Worm (Caenorhabditis elegans) whole organism, young adult: Measurements from ENCODE around the gene R06B10.7.
A peak's percentile ranks its signal among the peaks of the same experiment; 100 is the strongest.
"Not testable (repeated sequence)": the region's sequence is repeated elsewhere in the genome, so short reads cannot be mapped to it uniquely, and the experiment has no call there.

ENCODE experiments used
- B0035.1 ChIP-seq: sonication (generic microtip); optimal IDR thresholded peaks from 2 replicates; lab custom pipeline; 2016; ENCODE audit warnings: missing genetic modification characterization, mild to moderate bottlenecking, missing compliant biosample characterization, missing genotype, missing genetic modification reagents
- B0261.1 ChIP-seq: sonication (generic microtip); optimal IDR thresholded peaks from 2 replicates; lab custom pipeline; 2016; ENCODE audit warnings: mild to moderate bottlenecking, missing genetic modification characterization, moderate library complexity, missing compliant biosample characterization
- C06A6.2 ChIP-seq: fragments of 200-800 bp; sonication (Bioruptor generic); conservative IDR thresholded peaks from 2 replicates; pipeline ENCODE4 v1.3.6; 2022; ENCODE audit warnings: missing genetic modification characterization, missing compliant biosample characterization
- F55B11.4 ChIP-seq: sonication (generic microtip); optimal IDR thresholded peaks from 2 replicates; lab custom pipeline; 2016; ENCODE audit warnings: missing compliant biosample characterization, missing genetic modification characterization, borderline replicate concordance; ENCODE audit not compliant: insufficient read depth
- K12H6.12 ChIP-seq: fragments of 200-800 bp; sonication (Bioruptor generic); optimal IDR thresholded peaks from 2 replicates; lab custom pipeline; 2018; ENCODE audit warnings: mild to moderate bottlenecking, missing genetic modification characterization, missing compliant biosample characterization
- T26A5.8 ChIP-seq: sonication (generic microtip); optimal IDR thresholded peaks from 2 replicates; lab custom pipeline; 2016; ENCODE audit warnings: missing genetic modification characterization, missing compliant biosample characterization
- cebp-1 ChIP-seq, 2 experiments: fragments of 200-800 bp in 1 of 2; sonication (Bioruptor generic) in 1 of 2; sonication (generic microtip) in 1 of 2; IDR thresholded peaks in 1 of 2; optimal IDR thresholded peaks in 1 of 2; 2 replicates each; pipeline versions ENCODE4 v1.3.6 to Lab custom; 2017 to 2022; ENCODE audit warnings: missing compliant biosample characterization in 2 of 2, missing genetic modification characterization in 2 of 2, mild to moderate bottlenecking in 1 of 2, missing genetic modification reagents in 1 of 2, moderate library complexity in 1 of 2
- ceh-100 ChIP-seq: fragments of 200-800 bp; sonication (Bioruptor generic); IDR thresholded peaks from 2 replicates; pipeline ENCODE4 v1.3.6; 2022; ENCODE audit warnings: missing genetic modification reagents, missing genetic modification characterization, missing compliant biosample characterization
- ceh-40 ChIP-seq: fragments of 200-800 bp; sonication (Bioruptor generic); IDR thresholded peaks from 2 replicates; pipeline ENCODE4 v1.3.6; 2022; ENCODE audit warnings: missing genetic modification characterization, missing compliant biosample characterization
- ceh-79 ChIP-seq: sonication (generic microtip); optimal IDR thresholded peaks from 2 replicates; lab custom pipeline; 2017; ENCODE audit warnings: mild to moderate bottlenecking, missing genetic modification characterization, missing compliant biosample characterization
- dox-1 ChIP-seq: fragments of 200-800 bp; sonication (Bioruptor generic); IDR thresholded peaks from 2 replicates; pipeline ENCODE4 v1.3.6; 2022; ENCODE audit warnings: missing genetic modification reagents, missing genetic modification characterization, missing compliant biosample characterization
- efl-1 ChIP-seq: fragments of 150-350 bp; optimal IDR thresholded peaks from 2 replicates; lab custom pipeline; 2014; ENCODE audit warnings: missing biosample characterization, missing genetic modification reagents, missing genetic modification characterization
- egl-44 ChIP-seq: fragments of 200-800 bp; sonication (Bioruptor generic); IDR thresholded peaks from 2 replicates; pipeline ENCODE4 v1.3.6; 2022; ENCODE audit warnings: missing genetic modification reagents, missing genetic modification characterization, missing compliant biosample characterization
- egrh-3 ChIP-seq: fragments of 200-800 bp; sonication (Bioruptor generic); IDR thresholded peaks from 2 replicates; pipeline ENCODE4 v1.3.6; 2022; ENCODE audit warnings: missing genetic modification reagents, missing genetic modification characterization, missing compliant biosample characterization
- ekl-4 ChIP-seq: fragments of 200-800 bp; sonication (Bioruptor generic); IDR thresholded peaks from 2 replicates; pipeline ENCODE4 v1.3.6; 2022; ENCODE audit warnings: missing genetic modification reagents, missing genetic modification characterization, missing compliant biosample characterization
- ets-4 ChIP-seq: fragments of 200-800 bp; sonication (Bioruptor generic); optimal IDR thresholded peaks from 2 replicates; lab custom pipeline; 2018; ENCODE audit warnings: mild to moderate bottlenecking, missing genetic modification characterization, missing compliant biosample characterization
- hlh-12 ChIP-seq: sonication (generic microtip); optimal IDR thresholded peaks from 2 replicates; lab custom pipeline; 2016; ENCODE audit warnings: missing genetic modification characterization, missing compliant biosample characterization
- hlh-26 ChIP-seq: fragments of 200-800 bp; sonication (Bioruptor generic); conservative IDR thresholded peaks from 2 replicates; pipeline ENCODE4 v1.3.6; 2022; ENCODE audit warnings: missing genetic modification reagents, missing genetic modification characterization, missing compliant biosample characterization
- hmg-20 ChIP-seq: fragments of 200-800 bp; sonication (Bioruptor generic); IDR thresholded peaks from 2 replicates; pipeline ENCODE4 v1.3.6; 2022; ENCODE audit warnings: missing genetic modification reagents, missing genetic modification characterization, missing compliant biosample characterization
- let-607 ChIP-seq, 2 experiments: fragments of 200-800 bp in 1 of 2; sonication (Bioruptor generic) in 1 of 2; sonication (generic microtip) in 1 of 2; optimal IDR thresholded peaks; 2 replicates each; lab custom pipeline; 2016 to 2018; ENCODE audit warnings: mild to moderate bottlenecking in 2 of 2, missing compliant biosample characterization in 2 of 2, missing genetic modification characterization in 2 of 2, moderate library complexity in 2 of 2, missing genotype in 1 of 2
- lin-35 ChIP-seq, 3 experiments: fragments of 150-350 bp in 2 of 3; sonication (generic microtip) in 1 of 3; optimal IDR thresholded peaks; 2 replicates each; lab custom pipeline; 2014 to 2018; ENCODE audit warnings: missing biosample characterization in 3 of 3, missing genetic modification characterization in 3 of 3, missing genetic modification reagents in 3 of 3
- lin-40 ChIP-seq: sonication (generic microtip); optimal IDR thresholded peaks from 2 replicates; lab custom pipeline; 2016; ENCODE audit warnings: missing genetic modification characterization, mild to moderate bottlenecking, missing compliant biosample characterization, missing genotype, missing genetic modification reagents
- lir-1 ChIP-seq: fragments of 200-800 bp; sonication (Bioruptor generic); conservative IDR thresholded peaks from 2 replicates; pipeline ENCODE4 v1.3.6; 2022; ENCODE audit warnings: missing genetic modification reagents, missing genetic modification characterization, missing compliant biosample characterization
- madf-10 ChIP-seq: sonication (generic microtip); optimal IDR thresholded peaks from 2 replicates; lab custom pipeline; 2016; ENCODE audit warnings: mild to moderate bottlenecking, missing genetic modification characterization, missing compliant biosample characterization
- madf-3 ChIP-seq: fragments of 200-800 bp; sonication (Bioruptor generic); IDR thresholded peaks from 2 replicates; pipeline ENCODE4 v1.3.6; 2022; ENCODE audit warnings: missing genetic modification reagents, missing genetic modification characterization, missing compliant biosample characterization
- madf-8 ChIP-seq: fragments of 200-800 bp; sonication (Bioruptor generic); conservative IDR thresholded peaks from 2 replicates; pipeline ENCODE4 v1.3.6; 2022; ENCODE audit warnings: missing genetic modification reagents, missing genetic modification characterization, missing compliant biosample characterization
- nfya-1 ChIP-seq: sonication (generic microtip); optimal IDR thresholded peaks from 2 replicates; lab custom pipeline; 2017; ENCODE audit warnings: antibody characterized with exemption, missing compliant biosample characterization, missing genetic modification characterization, borderline replicate concordance; ENCODE audit not compliant: insufficient read depth
- nhr-120 ChIP-seq: fragments of 200-800 bp; sonication (Bioruptor generic); IDR thresholded peaks from 2 replicates; pipeline ENCODE4 v1.3.6; 2022; ENCODE audit warnings: missing genetic modification characterization, missing compliant biosample characterization
- nhr-179 ChIP-seq: sonication (generic microtip); optimal IDR thresholded peaks from 2 replicates; lab custom pipeline; 2016; ENCODE audit warnings: mild to moderate bottlenecking, missing genetic modification characterization, missing compliant biosample characterization
- nhr-27 ChIP-seq: fragments of 200-800 bp; sonication (Bioruptor generic); optimal IDR thresholded peaks from 2 replicates; lab custom pipeline; 2018; ENCODE audit warnings: mild to moderate bottlenecking, missing genetic modification characterization, moderate library complexity, missing compliant biosample characterization
- nhr-80 ChIP-seq: sonication (generic microtip); optimal IDR thresholded peaks from 2 replicates; lab custom pipeline; 2016; ENCODE audit warnings: missing genetic modification characterization, missing compliant biosample characterization
- nhr-90 ChIP-seq: sonication (generic microtip); optimal IDR thresholded peaks from 2 replicates; lab custom pipeline; 2016; ENCODE audit warnings: missing genotype, mild to moderate bottlenecking, missing genetic modification characterization, missing compliant biosample characterization
- pha-4 ChIP-seq: fragments of 150-350 bp; sonication (generic microtip); optimal IDR thresholded peaks from 2 replicates; lab custom pipeline; 2014; ENCODE audit warnings: missing biosample characterization, missing genetic modification reagents, missing genetic modification characterization
- rcor-1 ChIP-seq: fragments of 200-800 bp; sonication (Bioruptor generic); IDR thresholded peaks from 2 replicates; pipeline ENCODE4 v1.3.6; 2022; ENCODE audit warnings: missing genetic modification reagents, missing genetic modification characterization, missing compliant biosample characterization
- repo-1 ChIP-seq: sonication (generic microtip); optimal IDR thresholded peaks from 2 replicates; lab custom pipeline; 2017; ENCODE audit warnings: mild to moderate bottlenecking, missing genetic modification characterization, missing compliant biosample characterization
- rpc-1 ChIP-seq, 2 experiments: fragments of 150-350 bp in 1 of 2; sonication (generic microtip) in 1 of 2; optimal IDR thresholded peaks; 2 replicates each; lab custom pipeline; 2014 to 2018; ENCODE audit warnings: missing biosample characterization in 1 of 2, missing genetic modification characterization in 1 of 2, missing genetic modification reagents in 1 of 2, missing genotype in 1 of 2
- sea-2 ChIP-seq: fragments of 200-800 bp; sonication (Bioruptor generic); IDR thresholded peaks from 2 replicates; pipeline ENCODE4 v1.3.6; 2022; ENCODE audit warnings: missing genetic modification characterization, missing compliant biosample characterization
- tbp1 ChIP-seq: fragments of 200-800 bp; sonication (Bioruptor generic); optimal IDR thresholded peaks from 2 replicates; lab custom pipeline; 2018; ENCODE audit warnings: mild to moderate bottlenecking, missing genetic modification characterization, missing compliant biosample characterization
- unc-62 ChIP-seq: fragments of 150-350 bp; optimal IDR thresholded peaks from 2 replicates; lab custom pipeline; 2014; ENCODE audit warnings: missing biosample characterization, missing genetic modification reagents, missing genetic modification characterization
- ztf-25 ChIP-seq: fragments of 200-800 bp; sonication (Bioruptor generic); IDR thresholded peaks from 2 replicates; pipeline ENCODE4 v1.3.6; 2022; ENCODE audit warnings: missing genetic modification reagents, missing genetic modification characterization, missing compliant biosample characterization
- ztf-26 ChIP-seq: sonication (generic microtip); optimal IDR thresholded peaks from 2 replicates; lab custom pipeline; 2017; ENCODE audit warnings: missing genetic modification characterization, missing compliant biosample characterization
- ztf-28 ChIP-seq: fragments of 200-800 bp; sonication (Bioruptor generic); IDR thresholded peaks from 2 replicates; pipeline ENCODE4 v1.3.6; 2022; ENCODE audit warnings: missing genetic modification reagents, missing genetic modification characterization, missing compliant biosample characterization
- ztf-3 ChIP-seq: fragments of 200-800 bp; sonication (Bioruptor generic); optimal IDR thresholded peaks from 2 replicates; lab custom pipeline; 2018; ENCODE audit warnings: mild to moderate bottlenecking, missing genetic modification characterization, missing compliant biosample characterization
- ztf-6 ChIP-seq: fragments of 200-800 bp; sonication (Bioruptor generic); IDR thresholded peaks from 2 replicates; pipeline ENCODE4 v1.3.6; 2022; ENCODE audit warnings: missing genetic modification reagents, missing genetic modification characterization, missing compliant biosample characterization

R06B10.7 gene

DNA sequence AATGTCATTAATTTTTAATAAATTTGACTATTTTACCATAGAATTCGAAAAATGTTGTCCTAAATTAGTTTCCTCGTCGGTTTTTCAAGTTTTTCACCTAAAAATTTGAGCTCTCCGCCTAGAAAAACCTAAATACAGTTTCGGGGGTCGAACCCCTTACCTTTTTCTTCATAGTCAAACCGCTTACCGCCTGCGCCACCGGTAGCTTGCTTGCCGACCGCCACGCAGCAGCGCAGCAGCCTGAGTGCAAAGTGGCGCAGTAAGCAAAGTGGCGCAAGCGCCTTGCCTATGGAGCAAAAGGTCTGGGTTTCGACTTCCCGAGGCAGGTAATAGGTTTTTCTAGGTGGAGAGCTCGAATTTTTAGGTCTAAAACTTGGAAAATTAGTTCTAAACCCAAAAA lies 5.0 kb upstream of the R06B10.7 start:
- peak; percentile 62 for TF ChIP-seq tbp1 (GFP tag; lab: Kevin White, UChicago)
- peak; percentile 72 for TF ChIP-seq egrh-3 (GFP tag; lab: Robert Waterston, UW)
- not testable (repeated sequence) for TF ChIP-seq rpc-1 (optimal IDR thresholded peaks at IDR 0.05; lab: Kevin White, UChicago)
- peak; percentile 47 for TF ChIP-seq rpc-1 (tag; optimal IDR thresholded peaks at IDR 0.05; lab: Kevin White, UChicago)

ce11 chrIII:1004464-1004863 lies 3.3 kb upstream of the R06B10.7 start:
- TF ChIP-seq cebp-1 (GFP tag; IDR thresholded peaks at IDR 0.05; lab: Robert Waterston, UW): peak; percentile 57; the same call in 1 of the 2 replicates
- TF ChIP-seq cebp-1 (tag; optimal IDR thresholded peaks at IDR 0.05; lab: Kevin White, UChicago): peak; percentile 92
- no peak for TF ChIP-seq ztf-3 (GFP tag; lab: Kevin White, UChicago)

DNA sequence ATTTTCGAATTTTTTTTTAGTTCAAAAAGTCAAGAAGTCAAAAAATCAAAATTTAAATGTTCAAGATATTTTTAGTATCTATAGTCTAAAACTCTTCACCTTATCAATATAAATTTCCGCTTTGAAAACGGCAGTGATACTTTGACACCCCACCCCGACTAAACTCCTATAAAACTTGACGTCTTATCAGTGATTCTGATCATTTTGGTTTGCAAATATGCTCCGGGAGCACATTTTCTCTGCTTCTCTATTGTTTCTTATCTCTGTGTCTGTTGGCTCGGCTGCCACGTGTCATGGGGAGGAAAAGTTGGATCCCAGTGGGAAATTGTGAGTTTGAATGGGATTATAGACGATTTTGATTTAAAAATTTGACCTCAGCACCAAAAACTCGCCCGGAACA lies 1.3 kb upstream of the R06B10.7 start, which contains the start of gene clec-150:
Gene clec-150, plus strand, starts transcription at position 198 of the 400 bp plus-strand sequence.
- TF ChIP-seq dox-1 (no peak; the same call in 1 of the 2 replicates), unc-62 (GFP tag; lab: Kevin White, UChicago) (peak; percentile 18), F55B11.4 (tag; lab: Kevin White, UChicago) (no peak), ztf-26 (no peak), sea-2 (no peak), madf-10 (tag; lab: Kevin White, UChicago) (peak; percentile 1), madf-8 (no peak), C06A6.2 (no peak), hlh-26 (GFP tag; lab: Robert Waterston, UW) (no peak), B0035.1 (tag; lab: Kevin White, UChicago) (no peak), nhr-80 (peak; percentile 93), ets-4 (GFP tag; lab: Kevin White, UChicago) (peak; percentile 22), efl-1 (GFP tag; lab: Kevin White, UChicago) (no peak), nhr-179 (no peak), tbp1 (GFP tag; lab: Kevin White, UChicago) (peak; percentile 1), egl-44 (GFP tag; lab: Robert Waterston, UW) (no peak), ceh-40 (GFP tag; lab: Robert Waterston, UW) (no peak), ceh-79 (tag; lab: Kevin White, UChicago) (no peak), ztf-25 (GFP tag; lab: Robert Waterston, UW) (no peak), pha-4 (tag; lab: Kevin White, UChicago) (no peak), lin-35 (GFP tag; optimal IDR thresholded peaks at IDR 0.05; lab: Kevin White, UChicago) (no peak), B0261.1 (no peak), lin-40 (tag; lab: Kevin White, UChicago) (no peak), ztf-6 (GFP tag; lab: Robert Waterston, UW) (no peak), let-607 (tag; optimal IDR thresholded peaks at IDR 0.05; lab: Kevin White, UChicago) (peak; percentile 15 to 85), madf-3 (GFP tag; lab: Robert Waterston, UW) (no peak), ekl-4 (GFP tag; lab: Robert Waterston, UW) (no peak), ztf-28 (no peak), cebp-1 (GFP tag; IDR thresholded peaks at IDR 0.05; lab: Robert Waterston, UW) (no peak), cebp-1 (tag; optimal IDR thresholded peaks at IDR 0.05; lab: Kevin White, UChicago) (peak; percentile 18), T26A5.8 (tag; lab: Kevin White, UChicago) (no peak), K12H6.12 (no peak), nhr-90 (tag; lab: Kevin White, UChicago) (peak; percentile 22), ztf-3 (GFP tag; lab: Kevin White, UChicago) (no peak), lir-1 (no peak), hmg-20 (GFP tag; lab: Robert Waterston, UW) (no peak), hlh-12 (no peak), repo-1 (no peak), nhr-27 (tag; lab: Kevin White, UChicago) (no peak), nfya-1 (tag; lab: Kevin White, UChicago) (no peak), rcor-1 (GFP tag; lab: Robert Waterston, UW) (no peak), nhr-120 (GFP tag; lab: Robert Waterston, UW) (no peak), ceh-100 (GFP tag; lab: Robert Waterston, UW) (no peak)
